Worm (Caenorhabditis elegans) whole organism, L4 larva: ENCODE data around the gene nspe-1.
"Not testable (repeated sequence)": the region's sequence is repeated elsewhere in the genome, so short reads cannot be mapped to it uniquely, and the experiment has no call there.

ENCODE experiments used
- D1046.2 ChIP-seq: fragments of 200-800 bp; sonication (Bioruptor generic); IDR thresholded peaks from 2 replicates; pipeline ENCODE4 v1.3.6; 2022; ENCODE audit warnings: missing genetic modification characterization, missing compliant biosample characterization
- T20F7.1 ChIP-seq: fragments of 200-800 bp; sonication (Bioruptor generic); optimal IDR thresholded peaks from 2 replicates; lab custom pipeline; 2018; ENCODE audit warnings: mild to moderate bottlenecking, missing genetic modification characterization, missing compliant biosample characterization
- Y48G9A.11 ChIP-seq: fragments of 200-800 bp; sonication (Bioruptor generic); IDR thresholded peaks from 2 replicates; pipeline ENCODE4 v1.3.6; 2022; ENCODE audit warnings: missing genetic modification reagents, missing genetic modification characterization, missing compliant biosample characterization
- Y5F2A.4 ChIP-seq: fragments of 200-800 bp; sonication (Bioruptor generic); optimal IDR thresholded peaks from 2 replicates; lab custom pipeline; 2018; ENCODE audit warnings: mild to moderate bottlenecking, missing genetic modification characterization, missing compliant biosample characterization
- ZK546.5 ChIP-seq, 2 experiments: sonication (generic microtip); optimal IDR thresholded peaks; 2 replicates each; lab custom pipeline; 2017; ENCODE audit warnings: missing biosample characterization in 2 of 2, missing genetic modification characterization in 2 of 2
- aha-1 ChIP-seq: fragments of 150-350 bp; peaks from one replicate; lab custom pipeline; 2014; ENCODE audit warnings: missing biosample characterization, missing genetic modification characterization
- ceh-20 ChIP-seq: fragments of 200-800 bp; sonication (Bioruptor generic); IDR thresholded peaks from 2 replicates; pipeline ENCODE4 v1.3.6; 2022; ENCODE audit warnings: missing genetic modification reagents, missing genetic modification characterization, missing compliant biosample characterization
- ces-1 ChIP-seq: fragments of 150-350 bp; sonication (generic microtip); optimal IDR thresholded peaks from 4 replicates; lab custom pipeline; 2014; ENCODE audit warnings: missing biosample characterization, missing genetic modification reagents, missing genetic modification characterization
- cey-2 ChIP-seq: sonication (generic microtip); optimal IDR thresholded peaks from 3 replicates; lab custom pipeline; 2017; ENCODE audit warnings: missing genetic modification characterization, mild to moderate bottlenecking, missing compliant biosample characterization, antibody characterized with exemption, borderline replicate concordance; ENCODE audit not compliant: insufficient read depth
- daf-16 ChIP-seq, 3 experiments: sonication (generic microtip); optimal IDR thresholded peaks; 2 replicates each; lab custom pipeline; 2016 to 2017; ENCODE audit warnings: missing genetic modification characterization in 3 of 3, missing genetic modification reagents in 3 of 3, mild to moderate bottlenecking in 2 of 3, missing compliant biosample characterization in 2 of 3, missing biosample characterization in 1 of 3, moderate library complexity in 1 of 3
- daf-19 ChIP-seq: fragments of 200-800 bp; sonication (Bioruptor generic); conservative IDR thresholded peaks from 2 replicates; pipeline ENCODE4 v1.3.6; 2022; ENCODE audit warnings: missing genetic modification characterization, missing compliant biosample characterization
- daf-8 ChIP-seq: fragments of 200-800 bp; sonication (Bioruptor generic); IDR thresholded peaks from 2 replicates; pipeline ENCODE4 v1.3.6; 2022; ENCODE audit warnings: missing genetic modification characterization, missing compliant biosample characterization
- dmd-6 ChIP-seq: fragments of 200-800 bp; sonication (Bioruptor generic); IDR thresholded peaks from 2 replicates; pipeline ENCODE4 v1.3.6; 2022; ENCODE audit warnings: missing genetic modification reagents, missing genetic modification characterization, missing compliant biosample characterization
- dve-1 ChIP-seq: sonication (generic microtip); optimal IDR thresholded peaks from 2 replicates; lab custom pipeline; 2017; ENCODE audit warnings: antibody characterized with exemption, mild to moderate bottlenecking, missing genetic modification characterization, missing compliant biosample characterization; ENCODE audit not compliant: insufficient read depth
- hif-1 ChIP-seq, 2 experiments: sonication (generic microtip); optimal IDR thresholded peaks; 2 replicates each; lab custom pipeline; 2016 to 2017; ENCODE audit warnings: missing compliant biosample characterization in 2 of 2, missing genetic modification characterization in 2 of 2, missing genetic modification reagents in 2 of 2, missing genotype in 2 of 2, mild to moderate bottlenecking in 1 of 2
- hlh-11 ChIP-seq: fragments of 200-800 bp; sonication (Bioruptor generic); optimal IDR thresholded peaks from 2 replicates; lab custom pipeline; 2018; ENCODE audit warnings: mild to moderate bottlenecking, missing genetic modification characterization, missing compliant biosample characterization
- hlh-30 ChIP-seq: sonication (generic microtip); optimal IDR thresholded peaks from 2 replicates; lab custom pipeline; 2017; ENCODE audit warnings: antibody characterized with exemption, mild to moderate bottlenecking, missing genetic modification characterization, missing compliant biosample characterization; ENCODE audit not compliant: insufficient read depth
- hmg-1.1 ChIP-seq: fragments of 200-800 bp; sonication (Bioruptor generic); IDR thresholded peaks from 2 replicates; pipeline ENCODE4 v1.3.6; 2022; ENCODE audit warnings: missing genetic modification reagents, missing genetic modification characterization, missing compliant biosample characterization
- jun-1 ChIP-seq: fragments of 150-350 bp; optimal IDR thresholded peaks from 2 replicates; lab custom pipeline; 2014; ENCODE audit warnings: missing biosample characterization, missing genetic modification reagents, missing genetic modification characterization
- lin-29 ChIP-seq: fragments of 200-800 bp; sonication (Bioruptor generic); IDR thresholded peaks from 2 replicates; pipeline ENCODE4 v1.3.6; 2022; ENCODE audit warnings: missing genetic modification reagents, missing genetic modification characterization, missing compliant biosample characterization
- mdl-1 ChIP-seq, 2 experiments: fragments of 150-350 bp in 1 of 2; sonication (generic microtip) in 1 of 2; optimal IDR thresholded peaks; 2 replicates each; lab custom pipeline; 2014 to 2017; ENCODE audit warnings: missing biosample characterization in 2 of 2, missing genetic modification characterization in 2 of 2
- mep-1 ChIP-seq: fragments of 150-350 bp; sonication (generic microtip); optimal IDR thresholded peaks from 3 replicates; lab custom pipeline; 2014; ENCODE audit warnings: missing biosample characterization, missing genetic modification characterization
- nhr-10 ChIP-seq: fragments of 150-350 bp; optimal IDR thresholded peaks from 2 replicates; lab custom pipeline; 2014; ENCODE audit warnings: missing biosample characterization, missing genetic modification characterization
- nhr-25 ChIP-seq: sonication (generic microtip); optimal IDR thresholded peaks from 2 replicates; lab custom pipeline; 2017; ENCODE audit warnings: missing genetic modification characterization, mild to moderate bottlenecking, missing compliant biosample characterization, antibody characterized with exemption, moderate library complexity, borderline replicate concordance; ENCODE audit not compliant: insufficient read depth
- nhr-28 ChIP-seq: fragments of 150-350 bp; optimal IDR thresholded peaks from 2 replicates; lab custom pipeline; 2014; ENCODE audit warnings: missing biosample characterization, missing genetic modification characterization
- nhr-41 ChIP-seq: fragments of 200-800 bp; sonication (Bioruptor generic); IDR thresholded peaks from 2 replicates; pipeline ENCODE4 v1.3.6; 2022; ENCODE audit warnings: missing genetic modification reagents, missing genetic modification characterization, missing compliant biosample characterization
- nhr-48 ChIP-seq: sonication (generic microtip); optimal IDR thresholded peaks from 2 replicates; lab custom pipeline; 2016; ENCODE audit warnings: mild to moderate bottlenecking, missing genetic modification characterization, missing compliant biosample characterization
- nhr-6 ChIP-seq: fragments of 150-350 bp; optimal IDR thresholded peaks from 2 replicates; lab custom pipeline; 2014; ENCODE audit warnings: missing biosample characterization, missing genetic modification characterization
- nhr-76 ChIP-seq: fragments of 150-350 bp; optimal IDR thresholded peaks from 2 replicates; lab custom pipeline; 2014; ENCODE audit warnings: missing biosample characterization, missing genetic modification characterization
- php-3 ChIP-seq: fragments of 200-800 bp; sonication (Bioruptor generic); IDR thresholded peaks from 2 replicates; pipeline ENCODE4 v1.3.6; 2022; ENCODE audit warnings: missing genetic modification reagents, missing genetic modification characterization, missing compliant biosample characterization
- sdz-12 ChIP-seq: fragments of 200-800 bp; sonication (Bioruptor generic); optimal IDR thresholded peaks from 2 replicates; lab custom pipeline; 2018; ENCODE audit warnings: mild to moderate bottlenecking, missing genetic modification characterization, missing compliant biosample characterization
- spr-3 ChIP-seq: fragments of 200-800 bp; sonication (Bioruptor generic); optimal IDR thresholded peaks from 2 replicates; lab custom pipeline; 2018; ENCODE audit warnings: mild to moderate bottlenecking, missing genetic modification characterization, missing compliant biosample characterization
- unc-62 ChIP-seq, 3 experiments: fragments of 150-350 bp in 1 of 3; sonication (generic microtip); optimal IDR thresholded peaks in 2 of 3; peaks in 1 of 3; 1 replicate in 1 of 3; 2 replicates in 2 of 3; lab custom pipeline; 2014 to 2017; ENCODE audit warnings: missing biosample characterization in 3 of 3, missing genetic modification characterization in 3 of 3, missing genetic modification reagents in 3 of 3, missing genotype in 1 of 3
- zfp-2 ChIP-seq: sonication (generic microtip); optimal IDR thresholded peaks from 2 replicates; lab custom pipeline; 2016; ENCODE audit warnings: mild to moderate bottlenecking, missing genetic modification characterization, missing compliant biosample characterization
- zip-11 ChIP-seq: fragments of 200-800 bp; sonication (Bioruptor generic); IDR thresholded peaks from 2 replicates; pipeline ENCODE4 v1.3.6; 2022; ENCODE audit warnings: missing genetic modification characterization, missing compliant biosample characterization
- ztf-7 ChIP-seq: fragments of 150-350 bp; optimal IDR thresholded peaks from 2 replicates; lab custom pipeline; 2014; ENCODE audit warnings: missing biosample characterization, missing genetic modification characterization

Gene nspe-1

ce11 chrII:12625673-12626072 lies 5.0 kb upstream of the nspe-1 start (continued):
- TF ChIP-seq unc-62 (GFP tag; optimal IDR thresholded peaks at IDR 0.05 in 1 of 2; lab: Kevin White, UChicago), result peak in 1 of 2 experiments; percentile 97
- TF ChIP-seq unc-62 (tag; optimal IDR thresholded peaks at IDR 0.05; lab: Kevin White, UChicago), result no peak
- peak; percentile 41 for TF ChIP-seq nhr-76 (tag; lab: Kevin White, UChicago)
- TF ChIP-seq ztf-7 (tag; lab: Kevin White, UChicago), result no peak
- TF ChIP-seq hlh-30 (tag; lab: Kevin White, UChicago), result peak; percentile 54
- no peak for TF ChIP-seq daf-8 (GFP tag; lab: Robert Waterston, UW)
- no peak for TF ChIP-seq D1046.2 (GFP tag; lab: Robert Waterston, UW)
- peak; percentile 52 for TF ChIP-seq nhr-25
- no peak for TF ChIP-seq Y48G9A.11 (GFP tag; lab: Robert Waterston, UW)
- no peak for TF ChIP-seq php-3 (GFP tag; lab: Robert Waterston, UW)
- peak; percentile 76 for TF ChIP-seq hlh-11 (tag; lab: Kevin White, UChicago)
- TF ChIP-seq T20F7.1 (GFP tag; lab: Kevin White, UChicago), result no peak
- TF ChIP-seq daf-16 (GFP tag; optimal IDR thresholded peaks at IDR 0.05; lab: Kevin White, UChicago), result no peak
- TF ChIP-seq daf-16 (tag; optimal IDR thresholded peaks at IDR 0.05; lab: Kevin White, UChicago), result no peak
- no peak for TF ChIP-seq nhr-6 (tag; lab: Kevin White, UChicago)
- TF ChIP-seq nhr-10, result peak; percentile 10
- TF ChIP-seq dve-1 (tag; lab: Kevin White, UChicago), result no peak
- no peak for TF ChIP-seq lin-29
- peak; percentile 70 for TF ChIP-seq nhr-48
- TF ChIP-seq cey-2, result peak; percentile 79
- no peak for TF ChIP-seq jun-1 (tag; lab: Kevin White, UChicago)
- TF ChIP-seq Y5F2A.4 (GFP tag; lab: Kevin White, UChicago), result no peak

- not testable (repeated sequence) for TF ChIP-seq sdz-12; zip-11 (GFP tag; lab: Robert Waterston, UW); daf-19 (GFP tag; lab: Robert Waterston, UW)
These were observed 3.8 kb upstream of the nspe-1 start, which contains the start of gene Y38E10A.14 for ce11 chrII:12624433-12624832. Gene Y38E10A.14 (minus strand): TSS chrII:12624533.

- TF ChIP-seq hif-1 (tag; optimal IDR thresholded peaks at IDR 0.05; lab: Kevin White, UChicago) (peak in 1 of 2 experiments; percentile 11), nhr-41 (no peak), dmd-6 (peak; percentile 21; the same call in 1 of the 2 replicates), nhr-25 (no peak), hmg-1.1 (GFP tag; lab: Robert Waterston, UW) (no peak), ceh-20 (GFP tag; lab: Robert Waterston, UW) (peak; percentile 55; the same call in 1 of the 2 replicates), zfp-2 (no peak)
- TF ChIP-seq, all 104 proteins: peak for 3
These were observed 2.2 kb upstream of the nspe-1 start for ce11 chrII:12622843-12623242.

- no peak for TF ChIP-seq mep-1 (tag; lab: Kevin White, UChicago)
- TF ChIP-seq hlh-30 (tag; lab: Kevin White, UChicago), result peak; percentile 43
- TF ChIP-seq hif-1 (tag; optimal IDR thresholded peaks at IDR 0.05; lab: Kevin White, UChicago), result peak in 1 of 2 experiments; percentile 71
- TF ChIP-seq ces-1, result no peak
- peak; percentile 40; the same call in 1 of the 2 replicates for TF ChIP-seq dmd-6
- TF ChIP-seq spr-3, result no peak
- peak; percentile 75 for TF ChIP-seq ceh-20 (GFP tag; lab: Robert Waterston, UW)
- peak in 1 of 2 experiments; percentile 68 for TF ChIP-seq mdl-1 (tag; optimal IDR thresholded peaks at IDR 0.05; lab: Kevin White, UChicago)
- peak; percentile 79 for TF ChIP-seq nhr-28 (tag; lab: Kevin White, UChicago)
- TF ChIP-seq unc-62 (GFP tag; optimal IDR thresholded peaks at IDR 0.05 in 1 of 2; lab: Kevin White, UChicago), result peak in 1 of 2 experiments; percentile 76
- no peak for TF ChIP-seq unc-62 (tag; optimal IDR thresholded peaks at IDR 0.05; lab: Kevin White, UChicago)
- peak; percentile 95 for TF ChIP-seq aha-1 (tag; lab: Kevin White, UChicago)
- no peak for TF ChIP-seq daf-19 (GFP tag; lab: Robert Waterston, UW)
- TF ChIP-seq hlh-11 (tag; lab: Kevin White, UChicago), result peak; percentile 47
- no peak for TF ChIP-seq jun-1 (tag; lab: Kevin White, UChicago)
- TF ChIP-seq ZK546.5 (tag; optimal IDR thresholded peaks at IDR 0.05; lab: Kevin White, UChicago), result no peak
These were observed 1.4 kb upstream of the nspe-1 start, which contains the start of gene nspe-8 for ce11 chrII:12621908-12622566. Gene nspe-8 (minus strand): TSS chrII:12621958.
